Worm (Caenorhabditis elegans): ENCODE data around the gene C04H4.1.

ce11 chrII:7940848-7941247 is 17.8 kb upstream of the C04H4.1 start, which contains the start of gene ZK669.3:
- no peak for TF ChIP-seq ceh-13 (GFP tag; optimal IDR thresholded peaks at IDR 0.05)
- no peak for TF ChIP-seq sea-1 (GFP tag; conservative IDR thresholded peaks at IDR 0.05)
- no peak for TF ChIP-seq tbx-11 (GFP tag; IDR thresholded peaks at IDR 0.05)
- TF ChIP-seq tra-4 (tag; optimal IDR thresholded peaks at IDR 0.05), result no peak
- TF ChIP-seq B0310.2 (tag; optimal IDR thresholded peaks at IDR 0.05), result no peak
- TF ChIP-seq ama-1 (optimal IDR thresholded peaks at IDR 0.05), result no peak
- no peak for TF ChIP-seq hmg-4 (GFP tag; optimal IDR thresholded peaks at IDR 0.05)
- TF ChIP-seq scrt-1 (GFP tag; IDR thresholded peaks at IDR 0.05), result no peak
- TF ChIP-seq hmbx-1 (tag; optimal IDR thresholded peaks at IDR 0.05), result no peak
- TF ChIP-seq aly-1 (tag; optimal IDR thresholded peaks at IDR 0.05), result no peak
- TF ChIP-seq pes-1 (GFP tag; IDR thresholded peaks at IDR 0.05), result no peak

All from whole organism, early embryonic.